Worm (Caenorhabditis elegans) whole organism, L4/young adult: ENCODE results near the gene srsx-21.

Source experiments
- dao-5 ChIP-seq: sonication (generic microtip); optimal IDR thresholded peaks from 2 replicates; lab custom pipeline; 2016; ENCODE audit warnings: missing genotype, missing genetic modification characterization, moderate library complexity, missing compliant biosample characterization
- him-1 ChIP-seq: sonication (generic microtip); optimal IDR thresholded peaks from 2 replicates; lab custom pipeline; 2016; ENCODE audit warnings: missing genotype, missing genetic modification reagents, missing genetic modification characterization, missing compliant biosample characterization

- TF ChIP-seq dao-5 (tag; lab: Kevin White, UChicago) (no peak), him-1 (tag; lab: Kevin White, UChicago) (no peak)
Observed at ce11 chrV:9824149-9824548, 13.6 kb upstream of the srsx-21 start, which contains the start of gene str-2.
